Fruit fly (Drosophila melanogaster) S2 (cell line): ENCODE measurements around the gene CG6652.

Experiments
- CG8478 ChIP-seq: fragments of >200 bp; optimal IDR thresholded peaks from 2 replicates; lab custom pipeline; 2018
- CTCF ChIP-seq, 2 experiments: fragments of >200 bp; optimal IDR thresholded peaks; 2 replicates each; lab custom pipeline; 2018

DNA sequence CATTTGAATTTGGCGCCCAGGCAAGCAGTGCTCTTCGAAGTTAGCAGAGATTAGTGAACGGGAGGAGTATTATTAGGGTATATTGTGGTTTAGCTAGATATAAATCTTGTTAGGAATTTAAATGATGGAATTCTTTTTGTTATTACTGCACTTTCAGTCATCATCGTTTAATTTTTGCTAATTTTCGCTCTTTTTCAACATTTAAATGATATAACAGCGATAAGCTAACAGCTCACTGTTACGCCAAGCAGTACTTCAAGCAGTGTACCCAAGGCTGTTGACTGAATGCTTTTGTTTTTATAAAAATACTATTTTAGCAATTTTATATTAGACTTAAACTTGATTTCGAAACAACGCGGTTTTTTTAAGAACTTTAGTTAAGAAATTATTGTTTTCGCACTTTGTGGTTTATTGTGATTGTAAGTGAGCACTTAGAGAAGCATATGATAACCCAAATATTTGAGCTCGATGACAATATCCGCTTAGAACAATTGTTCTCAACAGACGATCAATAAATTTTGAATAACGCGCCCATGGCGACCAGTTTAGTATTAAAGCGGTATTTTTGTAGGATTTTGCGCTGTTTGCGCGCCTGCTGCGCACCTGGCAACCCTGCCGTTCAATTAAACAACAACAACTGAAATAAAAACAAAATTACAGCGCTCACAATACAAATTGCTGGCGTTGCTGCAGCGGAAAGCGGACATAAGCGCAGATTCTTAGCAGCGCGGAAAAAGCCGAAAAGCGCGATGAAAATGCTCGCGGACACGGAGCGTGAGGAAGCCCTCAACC, 28.2 kb upstream of the CG6652 start:
- no peak for TF ChIP-seq CG8478 (lab: Kevin White, UChicago)
- TF ChIP-seq CTCF (optimal IDR thresholded peaks at IDR 0.05; lab: Kevin White, UChicago), result no peak
